Fruit fly (Drosophila melanogaster) whole organism, wandering third instar larva: ENCODE data around the gene CG13314.

ENCODE experiments used
- Abd-B ChIP-seq: fragments of >200 bp; optimal IDR thresholded peaks from 2 replicates; lab custom pipeline; 2017; ENCODE audit warnings: missing biosample characterization, missing genetic modification characterization
- CG32264 ChIP-seq: fragments of 200-800 bp; sonication (Bioruptor generic); optimal IDR thresholded peaks from 2 replicates; lab custom pipeline; 2016; ENCODE audit warnings: missing biosample characterization, missing genetic modification characterization
- CG9705 ChIP-seq: fragments of 200-800 bp; sonication (Bioruptor generic); optimal IDR thresholded peaks from 2 replicates; lab custom pipeline; 2018; ENCODE audit warnings: missing biosample characterization, mild to moderate bottlenecking, missing genetic modification characterization
- CrebA ChIP-seq: fragments of 200-800 bp; sonication (Bioruptor generic); optimal IDR thresholded peaks from 2 replicates; lab custom pipeline; 2016; ENCODE audit warnings: missing biosample characterization, mild to moderate bottlenecking, missing genetic modification characterization, borderline replicate concordance
- Dfd ChIP-seq: fragments of >200 bp; optimal IDR thresholded peaks from 2 replicates; lab custom pipeline; 2017; ENCODE audit warnings: missing biosample characterization, missing genetic modification characterization
- Dif ChIP-seq: fragments of 200-275, 200-300 bp; sonication (Bioruptor generic); optimal IDR thresholded peaks from 2 replicates; lab custom pipeline; 2018; ENCODE audit warnings: missing biosample characterization, missing genetic modification characterization; ENCODE audit not compliant: partially characterized antibody
- GATAd ChIP-seq: sonication (Bioruptor generic); optimal IDR thresholded peaks from 2 replicates; lab custom pipeline; 2016; ENCODE audit warnings: missing biosample characterization, missing genetic modification characterization
- HLH106 ChIP-seq: fragments of 200-800 bp; optimal IDR thresholded peaks from 3 replicates; lab custom pipeline; 2019; ENCODE audit warnings: missing biosample characterization, mild to moderate bottlenecking, missing genetic modification characterization, moderate library complexity
- Hnf4 ChIP-seq: fragments of 200-800 bp; sonication (Bioruptor generic); optimal IDR thresholded peaks from 2 replicates; lab custom pipeline; 2016; ENCODE audit warnings: missing biosample characterization, mild to moderate bottlenecking, missing genetic modification characterization
- Hr78 ChIP-seq: fragments of >200 bp; optimal IDR thresholded peaks from 2 replicates; lab custom pipeline; 2017; ENCODE audit warnings: missing biosample characterization, missing genetic modification characterization
- Hr83 ChIP-seq: fragments of 200-300 bp; sonication (Bioruptor generic); optimal IDR thresholded peaks from 2 replicates; lab custom pipeline; 2016; ENCODE audit warnings: missing biosample characterization, mild to moderate bottlenecking, missing genetic modification characterization, moderate library complexity; ENCODE audit not compliant: poor library complexity, severe bottlenecking
- Jra ChIP-seq: sonication (Bioruptor generic); optimal IDR thresholded peaks from 2 replicates; lab custom pipeline; 2016; ENCODE audit warnings: missing biosample characterization, missing genetic modification characterization
- Mio ChIP-seq: sonication (Bioruptor generic); optimal IDR thresholded peaks from 2 replicates; lab custom pipeline; 2016; ENCODE audit warnings: missing biosample characterization, missing genetic modification characterization
- Myc ChIP-seq: fragments of >200 bp; optimal IDR thresholded peaks from 2 replicates; lab custom pipeline; 2017
- N ChIP-seq: fragments of >200 bp; optimal IDR thresholded peaks from 2 replicates; lab custom pipeline; 2018; ENCODE audit warnings: missing biosample characterization, missing external identifiers, missing genetic modification characterization
- OdsH ChIP-seq: fragments of 200-800 bp; sonication (Bioruptor generic); optimal IDR thresholded peaks from 2 replicates; lab custom pipeline; 2016; ENCODE audit warnings: missing biosample characterization, mild to moderate bottlenecking, missing genetic modification characterization
- Rel ChIP-seq, 2 experiments: fragments of 200-800 bp; sonication (Bioruptor generic) in 1 of 2; optimal IDR thresholded peaks; 2 replicates in 1 of 2; 3 replicates in 1 of 2; lab custom pipeline; 2016 to 2019; ENCODE audit warnings: mild to moderate bottlenecking in 2 of 2, missing biosample characterization in 2 of 2, missing genetic modification characterization in 2 of 2, moderate library complexity in 1 of 2
- Sp1 ChIP-seq: fragments of 200-800 bp; sonication (Bioruptor generic); optimal IDR thresholded peaks from 3 replicates; lab custom pipeline; 2019; ENCODE audit warnings: missing biosample characterization, mild to moderate bottlenecking, missing genetic modification characterization, moderate library complexity
- Vsx2 ChIP-seq: fragments of 200-300, 225-300 bp; sonication (Bioruptor generic); optimal IDR thresholded peaks from 2 replicates; lab custom pipeline; 2018; ENCODE audit warnings: missing biosample characterization, missing genetic modification characterization; ENCODE audit not compliant: partially characterized antibody
- br ChIP-seq: fragments of 200-800 bp; sonication (Bioruptor generic); optimal IDR thresholded peaks from 2 replicates; lab custom pipeline; 2016; ENCODE audit warnings: missing biosample characterization, missing genetic modification characterization
- brk ChIP-seq: fragments of 200-800 bp; sonication (Bioruptor generic); optimal IDR thresholded peaks from 2 replicates; lab custom pipeline; 2016; ENCODE audit warnings: missing biosample characterization, mild to moderate bottlenecking, missing genetic modification characterization
- dl ChIP-seq, 2 experiments: fragments of 175-275, 200-275 bp in 1 of 2; fragments of 200-275 bp in 1 of 2; sonication (Bioruptor generic); optimal IDR thresholded peaks; lab custom pipeline; 2018; ENCODE audit warnings: mild to moderate bottlenecking in 2 of 2, missing biosample characterization in 2 of 2, missing genetic modification characterization in 2 of 2, moderate library complexity in 2 of 2; ENCODE audit not compliant: partially characterized antibody in 2 of 2, insufficient read depth in 1 of 2
- dmrt93B ChIP-seq: fragments of 200-800 bp; sonication (Bioruptor generic); optimal IDR thresholded peaks from 2 replicates; lab custom pipeline; 2018; ENCODE audit warnings: missing biosample characterization, mild to moderate bottlenecking, missing genetic modification characterization
- dsf ChIP-seq: sonication (Bioruptor generic); optimal IDR thresholded peaks from 2 replicates; lab custom pipeline; 2016; ENCODE audit warnings: missing biosample characterization, missing genetic modification characterization, borderline replicate concordance
- ey ChIP-seq: fragments of 200-800 bp; sonication (Bioruptor generic); optimal IDR thresholded peaks from 2 replicates; lab custom pipeline; 2016; ENCODE audit warnings: missing biosample characterization, missing genetic modification characterization
- foxo ChIP-seq, 2 experiments: fragments of 200-800 bp; sonication (Bioruptor generic); optimal IDR thresholded peaks; 2 replicates in 1 of 2; 3 replicates in 1 of 2; lab custom pipeline; 2016 to 2017; ENCODE audit warnings: missing biosample characterization in 2 of 2, missing genetic modification characterization in 2 of 2
- fru ChIP-seq: fragments of 200-800 bp; sonication (Bioruptor generic); optimal IDR thresholded peaks from 3 replicates; lab custom pipeline; 2016; ENCODE audit warnings: missing biosample characterization, mild to moderate bottlenecking, missing genetic modification characterization
- h ChIP-seq: fragments of 200-800 bp; sonication (Bioruptor generic); optimal IDR thresholded peaks from 3 replicates; lab custom pipeline; 2016; ENCODE audit warnings: missing biosample characterization, mild to moderate bottlenecking, missing genetic modification characterization
- jim ChIP-seq: fragments of 175-275, 200-325 bp; sonication (Bioruptor generic); optimal IDR thresholded peaks from 2 replicates; lab custom pipeline; 2016; ENCODE audit warnings: missing biosample characterization, mild to moderate bottlenecking, missing genetic modification characterization
- lola ChIP-seq: fragments of >200 bp; optimal IDR thresholded peaks from 2 replicates; lab custom pipeline; 2017; ENCODE audit warnings: missing biosample characterization, missing genetic modification characterization
- pan ChIP-seq: fragments of >200 bp; optimal IDR thresholded peaks from 2 replicates; lab custom pipeline; 2017
- psq ChIP-seq: fragments of 200-800 bp; sonication (Bioruptor generic); optimal IDR thresholded peaks from 3 replicates; lab custom pipeline; 2017; ENCODE audit warnings: missing biosample characterization, mild to moderate bottlenecking, missing genetic modification characterization, moderate library complexity
- rgr ChIP-seq: fragments of 200-800 bp; sonication (Bioruptor generic); optimal IDR thresholded peaks from 3 replicates; lab custom pipeline; 2016; ENCODE audit warnings: missing biosample characterization, mild to moderate bottlenecking, missing genetic modification characterization
- sage ChIP-seq: fragments of 200-800 bp; sonication (Bioruptor generic); optimal IDR thresholded peaks from 2 replicates; lab custom pipeline; 2016; ENCODE audit warnings: missing biosample characterization, mild to moderate bottlenecking, missing genetic modification characterization
- sv ChIP-seq: fragments of 200-800 bp; sonication (Bioruptor generic); optimal IDR thresholded peaks from 3 replicates; lab custom pipeline; 2016; ENCODE audit warnings: missing biosample characterization, missing genetic modification characterization
- tai ChIP-seq: sonication (Bioruptor generic); optimal IDR thresholded peaks from 2 replicates; lab custom pipeline; 2016; ENCODE audit warnings: missing biosample characterization, missing genetic modification characterization
- usp ChIP-seq: fragments of >200 bp; optimal IDR thresholded peaks from 2 replicates; lab custom pipeline; 2017; ENCODE audit warnings: missing biosample characterization, missing genetic modification characterization
- woc ChIP-seq: sonication (Bioruptor generic); optimal IDR thresholded peaks from 2 replicates; lab custom pipeline; 2016; ENCODE audit warnings: missing biosample characterization, mild to moderate bottlenecking, missing genetic modification characterization

The CG13314 gene

dm6 chr3L:8953962-8954647 is 27.5 kb upstream of the CG13314 start, which contains the start of the genes CG43783 and orb2:
Gene CG43783 (minus strand): TSS chr3L:8954272.
Gene orb2 (minus strand): TSS chr3L:8954463.
- no peak for TF ChIP-seq dl (GFP tag; optimal IDR thresholded peaks at IDR 0.05; lab: Kevin White, UChicago; ENCODE audit: insufficient read depth in 1 of 2, partially characterized antibody in 2 of 2)
- TF ChIP-seq h (GFP tag; lab: Kevin White, UChicago) = no peak
- TF ChIP-seq Hr78 (GFP tag; lab: Kevin White, UChicago) = no peak
- TF ChIP-seq Rel (GFP tag; optimal IDR thresholded peaks at IDR 0.05; lab: Kevin White, UChicago) = no peak
- no peak for TF ChIP-seq Rel (tag; optimal IDR thresholded peaks at IDR 0.05; lab: Kevin White, UChicago)
- peak; percentile 31 for TF ChIP-seq psq (GFP tag; lab: Kevin White, UChicago)
- peak; percentile 64 for TF ChIP-seq Vsx2
- no peak for TF ChIP-seq ey (GFP tag; lab: Kevin White, UChicago)
- peak; percentile 10 for TF ChIP-seq CG32264 (GFP tag; lab: Kevin White, UChicago)
- no peak for TF ChIP-seq Sp1
- peak; percentile 6 for TF ChIP-seq Hr83 (GFP tag; lab: Kevin White, UChicago)
- peak; percentile 89 for TF ChIP-seq fru (GFP tag; lab: Kevin White, UChicago)
- no peak for TF ChIP-seq pan (lab: Kevin White, UChicago)

dm6 chr3L:8954648-8955033 is 27.0 kb upstream of the CG13314 start, which contains the start of gene GNBP3:
Gene GNBP3 (plus strand): TSS chr3L:8955021.
- TF ChIP-seq rgr (GFP tag; lab: Kevin White, UChicago) (peak; percentile 95), N (GFP tag; lab: Kevin White, UChicago) (no peak), Mio (GFP tag; lab: Kevin White, UChicago) (no peak), psq (GFP tag; lab: Kevin White, UChicago) (peak; percentile 84), OdsH (GFP tag; lab: Kevin White, UChicago) (peak; percentile 92), sage (peak; percentile 96), HLH106 (tag; lab: Kevin White, UChicago) (peak; percentile 93), tai (GFP tag; lab: Kevin White, UChicago) (no peak), Hnf4 (GFP tag; lab: Kevin White, UChicago) (no peak), h (GFP tag; lab: Kevin White, UChicago) (peak; percentile 95), Hr78 (GFP tag; lab: Kevin White, UChicago) (no peak), Sp1 (peak; percentile 96), ey (GFP tag; lab: Kevin White, UChicago) (peak; percentile 83), woc (GFP tag; lab: Kevin White, UChicago) (no peak), CG32264 (GFP tag; lab: Kevin White, UChicago) (peak; percentile 72), Dfd (GFP tag; lab: Kevin White, UChicago) (no peak), Vsx2 (peak; percentile 42), fru (GFP tag; lab: Kevin White, UChicago) (peak; percentile 60), dsf (GFP tag; lab: Kevin White, UChicago) (no peak), Rel (GFP tag; optimal IDR thresholded peaks at IDR 0.05; lab: Kevin White, UChicago) (peak; percentile 93), Rel (tag; optimal IDR thresholded peaks at IDR 0.05; lab: Kevin White, UChicago) (peak; percentile 96), dmrt93B (GFP tag; lab: Kevin White, UChicago) (peak; percentile 86), CG9705 (GFP tag; lab: Kevin White, UChicago) (peak; percentile 79), sv (GFP tag; lab: Kevin White, UChicago) (no peak), Jra (GFP tag; lab: Kevin White, UChicago) (no peak), dl (GFP tag; optimal IDR thresholded peaks at IDR 0.05; lab: Kevin White, UChicago; ENCODE audit: insufficient read depth in 1 of 2, partially characterized antibody in 2 of 2) (no peak), GATAd (GFP tag; lab: Kevin White, UChicago) (peak; percentile 3), usp (GFP tag; lab: Kevin White, UChicago) (no peak), br (GFP tag; lab: Kevin White, UChicago) (peak; percentile 91), Abd-B (GFP tag; lab: Kevin White, UChicago) (no peak), jim (GFP tag; lab: Kevin White, UChicago) (peak; percentile 10), lola (GFP tag; lab: Kevin White, UChicago) (no peak), Myc (lab: Kevin White, UChicago) (no peak), Dif (GFP tag; lab: Kevin White, UChicago) (peak; percentile 46), Hr83 (GFP tag; lab: Kevin White, UChicago) (peak; percentile 48), CrebA (GFP tag; lab: Kevin White, UChicago) (no peak), pan (lab: Kevin White, UChicago) (no peak), foxo (GFP tag; optimal IDR thresholded peaks at IDR 0.05; lab: Kevin White, UChicago) (peak in 1 of 2 experiments; percentile 96), brk (GFP tag; lab: Kevin White, UChicago) (no peak)
